Worm (Caenorhabditis elegans) whole organism, L2 larva: ENCODE data around the gene Y97E10AR.1.
A peak's percentile ranks its signal among the peaks of the same experiment; 100 is the strongest.

Experiments used
- C34F6.9 ChIP-seq: fragments of 150-350 bp; optimal IDR thresholded peaks from 2 replicates; lab custom pipeline; 2014; ENCODE audit warnings: missing biosample characterization, missing genetic modification characterization
- F13H6.1 ChIP-seq: sonication (generic microtip); optimal IDR thresholded peaks from 2 replicates; lab custom pipeline; 2016; ENCODE audit warnings: missing genetic modification characterization, missing compliant biosample characterization
- R02D3.7 ChIP-seq: fragments of 150-350 bp; optimal IDR thresholded peaks from 2 replicates; lab custom pipeline; 2014; ENCODE audit warnings: missing biosample characterization, missing genetic modification characterization
- Y55F3AM.14 ChIP-seq: fragments of 200-800 bp; sonication (Bioruptor generic); optimal IDR thresholded peaks from 2 replicates; lab custom pipeline; 2018; ENCODE audit warnings: mild to moderate bottlenecking, missing genetic modification characterization, missing compliant biosample characterization
- ZK546.5 ChIP-seq: sonication (generic microtip); optimal IDR thresholded peaks from 2 replicates; lab custom pipeline; 2017; ENCODE audit warnings: missing biosample characterization, missing genetic modification characterization
- alr-1 ChIP-seq: fragments of 150-350 bp; optimal IDR thresholded peaks from 2 replicates; lab custom pipeline; 2014; ENCODE audit warnings: missing biosample characterization, missing genetic modification characterization
- aly-2 ChIP-seq: fragments of 150-350 bp; optimal IDR thresholded peaks from 2 replicates; lab custom pipeline; 2014; ENCODE audit warnings: missing biosample characterization, missing genetic modification characterization
- ama-1 ChIP-seq: fragments of 150-350 bp; optimal IDR thresholded peaks from 2 replicates; lab custom pipeline; 2018; ENCODE audit warnings: inconsistent platforms
- blmp-1 ChIP-seq: sonication (generic microtip); optimal IDR thresholded peaks from 2 replicates; lab custom pipeline; 2017; ENCODE audit warnings: missing genetic modification characterization, mild to moderate bottlenecking, missing compliant biosample characterization, antibody characterized with exemption, moderate library complexity; ENCODE audit not compliant: insufficient read depth
- ceh-16 ChIP-seq: fragments of 150-350 bp; optimal IDR thresholded peaks from 2 replicates; lab custom pipeline; 2014; ENCODE audit warnings: missing biosample characterization, missing genetic modification characterization
- ceh-82 ChIP-seq: fragments of 150-350 bp; optimal IDR thresholded peaks from 2 replicates; lab custom pipeline; 2014; ENCODE audit warnings: missing biosample characterization, missing genetic modification characterization
- crh-2 ChIP-seq: sonication (generic microtip); optimal IDR thresholded peaks from 2 replicates; lab custom pipeline; 2017; ENCODE audit warnings: missing biosample characterization, missing genetic modification characterization
- dmd-4 ChIP-seq: sonication (generic microtip); optimal IDR thresholded peaks from 2 replicates; lab custom pipeline; 2017; ENCODE audit warnings: missing biosample characterization, missing genetic modification characterization
- egl-27 ChIP-seq: sonication (generic microtip); optimal IDR thresholded peaks from 3 replicates; lab custom pipeline; 2017; ENCODE audit warnings: missing biosample characterization, missing genetic modification reagents, missing genetic modification characterization
- elt-1 ChIP-seq: fragments of 150-350 bp; optimal IDR thresholded peaks from 2 replicates; lab custom pipeline; 2014; ENCODE audit warnings: missing biosample characterization, missing genetic modification characterization
- elt-3 ChIP-seq: sonication (generic microtip); optimal IDR thresholded peaks from 2 replicates; lab custom pipeline; 2017; ENCODE audit warnings: missing biosample characterization, missing genetic modification characterization
- fos-1 ChIP-seq: fragments of 150-350 bp; optimal IDR thresholded peaks from 2 replicates; lab custom pipeline; 2014; ENCODE audit warnings: missing biosample characterization, missing genetic modification characterization
- gmeb-1 ChIP-seq: fragments of 150-350 bp; optimal IDR thresholded peaks from 2 replicates; lab custom pipeline; 2014; ENCODE audit warnings: missing biosample characterization, missing genetic modification characterization
- lin-11 ChIP-seq: fragments of 150-350 bp; sonication (generic microtip); optimal IDR thresholded peaks from 2 replicates; lab custom pipeline; 2014; ENCODE audit warnings: missing biosample characterization, missing genetic modification characterization, inconsistent platforms, mixed read lengths
- lin-13 ChIP-seq: fragments of 150-350 bp; optimal IDR thresholded peaks from 2 replicates; lab custom pipeline; 2014; ENCODE audit warnings: missing biosample characterization, missing genetic modification reagents, missing genetic modification characterization
- lin-39 ChIP-seq: fragments of 150-350 bp; optimal IDR thresholded peaks from 2 replicates; lab custom pipeline; 2014; ENCODE audit warnings: missing biosample characterization, missing genetic modification reagents, missing genetic modification characterization
- lsy-2 ChIP-seq, 2 experiments: fragments of 150-350 bp in 1 of 2; sonication (generic microtip) in 1 of 2; optimal IDR thresholded peaks; 2 replicates each; lab custom pipeline; 2014 to 2017; ENCODE audit warnings: missing biosample characterization in 2 of 2, missing genetic modification characterization in 2 of 2
- mab-5 ChIP-seq: fragments of 150-350 bp; optimal IDR thresholded peaks from 2 replicates; lab custom pipeline; 2014; ENCODE audit warnings: missing biosample characterization, missing genetic modification characterization
- mbf-1 ChIP-seq: sonication (generic microtip); optimal IDR thresholded peaks from 2 replicates; lab custom pipeline; 2017; ENCODE audit warnings: missing biosample characterization, missing genetic modification characterization
- mdl-1 ChIP-seq, 2 experiments: fragments of 150-350 bp in 1 of 2; sonication (generic microtip) in 1 of 2; optimal IDR thresholded peaks; 2 replicates each; lab custom pipeline; 2017; ENCODE audit warnings: missing biosample characterization in 2 of 2, missing genetic modification characterization in 2 of 2
- nhr-10 ChIP-seq: sonication (generic microtip); optimal IDR thresholded peaks from 2 replicates; lab custom pipeline; 2017; ENCODE audit warnings: missing biosample characterization, missing genetic modification characterization
- nhr-11 ChIP-seq: fragments of 150-350 bp; optimal IDR thresholded peaks from 2 replicates; lab custom pipeline; 2014; ENCODE audit warnings: missing biosample characterization, missing genetic modification characterization
- nhr-12 ChIP-seq: fragments of 150-350 bp; optimal IDR thresholded peaks from 2 replicates; lab custom pipeline; 2014; ENCODE audit warnings: missing biosample characterization, missing genetic modification characterization
- nhr-129 ChIP-seq: fragments of 150-350 bp; optimal IDR thresholded peaks from 2 replicates; lab custom pipeline; 2014; ENCODE audit warnings: missing biosample characterization, missing genetic modification characterization
- nhr-21 ChIP-seq: fragments of 150-350 bp; optimal IDR thresholded peaks from 2 replicates; lab custom pipeline; 2014; ENCODE audit warnings: missing biosample characterization, missing genetic modification characterization
- nhr-23 ChIP-seq: fragments of 150-350 bp; optimal IDR thresholded peaks from 2 replicates; lab custom pipeline; 2014; ENCODE audit warnings: missing biosample characterization, missing genetic modification reagents, missing genetic modification characterization
- nhr-237 ChIP-seq: fragments of 150-350 bp; optimal IDR thresholded peaks from 2 replicates; lab custom pipeline; 2014; ENCODE audit warnings: missing biosample characterization, missing genetic modification characterization
- nhr-25 ChIP-seq: fragments of 150-350 bp; sonication (generic microtip); optimal IDR thresholded peaks from 3 replicates; lab custom pipeline; 2014; ENCODE audit warnings: missing biosample characterization, missing genetic modification characterization
- nhr-6 ChIP-seq: fragments of 150-350 bp; optimal IDR thresholded peaks from 2 replicates; lab custom pipeline; 2014; ENCODE audit warnings: missing biosample characterization, missing genetic modification characterization
- nhr-77 ChIP-seq: fragments of 150-350 bp; optimal IDR thresholded peaks from 2 replicates; lab custom pipeline; 2014; ENCODE audit warnings: missing biosample characterization, missing genetic modification characterization
- peb-1 ChIP-seq: fragments of 150-350 bp; optimal IDR thresholded peaks from 2 replicates; lab custom pipeline; 2014; ENCODE audit warnings: missing biosample characterization, missing genetic modification characterization
- sem-4 ChIP-seq: fragments of 150-350 bp; optimal IDR thresholded peaks from 2 replicates; lab custom pipeline; 2014; ENCODE audit warnings: missing biosample characterization, missing genetic modification reagents, missing genetic modification characterization
- skn-1 ChIP-seq: sonication (generic microtip); optimal IDR thresholded peaks from 2 replicates; lab custom pipeline; 2017; ENCODE audit warnings: missing biosample characterization, missing genetic modification characterization
- sma-3 ChIP-seq: sonication (generic microtip); optimal IDR thresholded peaks from 2 replicates; lab custom pipeline; 2016; ENCODE audit warnings: missing genetic modification reagents, missing genetic modification characterization, missing compliant biosample characterization
- sma-9 ChIP-seq, 2 experiments: fragments of 150-350 bp in 1 of 2; sonication (generic microtip) in 1 of 2; optimal IDR thresholded peaks; 2 replicates each; lab custom pipeline; 2014 to 2016; ENCODE audit warnings: missing genetic modification characterization in 2 of 2, mild to moderate bottlenecking in 1 of 2, missing biosample characterization in 1 of 2, missing compliant biosample characterization in 1 of 2, missing genetic modification reagents in 1 of 2, moderate library complexity in 1 of 2
- snpc-4 ChIP-seq: fragments of 150-350 bp; optimal IDR thresholded peaks from 2 replicates; lab custom pipeline; 2014; ENCODE audit warnings: missing biosample characterization, missing genetic modification characterization
- unc-39 ChIP-seq: fragments of 150-350 bp; optimal IDR thresholded peaks from 2 replicates; lab custom pipeline; 2014; ENCODE audit warnings: missing biosample characterization, missing genetic modification characterization
- unc-55 ChIP-seq: fragments of 150-350 bp; sonication (generic microtip); optimal IDR thresholded peaks from 3 replicates; lab custom pipeline; 2014; ENCODE audit warnings: missing biosample characterization, missing genetic modification reagents, missing genetic modification characterization
- unc-62 ChIP-seq: fragments of 150-350 bp; optimal IDR thresholded peaks from 2 replicates; lab custom pipeline; 2014; ENCODE audit warnings: missing biosample characterization, missing genetic modification reagents, missing genetic modification characterization
- zag-1 ChIP-seq: fragments of 150-350 bp; optimal IDR thresholded peaks from 2 replicates; lab custom pipeline; 2014; ENCODE audit warnings: missing biosample characterization, missing genetic modification characterization
- ztf-1 ChIP-seq: fragments of 200-800 bp; sonication (Bioruptor generic); conservative IDR thresholded peaks from 2 replicates; pipeline ENCODE4 v1.3.6; 2022; ENCODE audit warnings: missing genetic modification characterization, missing compliant biosample characterization
- ztf-11 ChIP-seq: sonication (generic microtip); optimal IDR thresholded peaks from 2 replicates; lab custom pipeline; 2017; ENCODE audit warnings: missing biosample characterization, missing genetic modification characterization
- ztf-4 ChIP-seq: fragments of 150-350 bp; optimal IDR thresholded peaks from 2 replicates; lab custom pipeline; 2014; ENCODE audit warnings: missing biosample characterization, missing genetic modification characterization

The Y97E10AR.1 gene

DNA sequence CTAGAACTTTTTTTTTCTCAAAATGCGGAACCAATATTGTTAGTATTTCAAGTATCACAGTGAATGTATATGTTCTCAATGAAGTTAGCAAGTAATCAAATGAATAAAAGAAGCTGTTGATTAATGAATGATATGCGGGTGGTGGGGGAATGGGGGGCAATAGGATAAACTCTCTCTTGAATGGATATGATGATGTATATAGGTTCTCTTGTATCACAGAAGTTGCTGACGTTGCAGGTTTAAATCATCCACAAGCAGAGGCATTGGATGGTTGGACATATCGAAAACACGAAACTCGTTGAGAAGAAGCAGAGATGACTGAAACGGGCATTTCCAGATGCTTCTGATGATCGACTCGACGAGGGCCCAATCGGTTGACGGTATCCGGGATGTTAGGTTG, 38.3 kb downstream of the Y97E10AR.1 start:
- TF ChIP-seq ama-1 (lab: Kevin White, UChicago) = peak; percentile 73
- no peak for TF ChIP-seq mab-5
- TF ChIP-seq F13H6.1 (tag; lab: Kevin White, UChicago) = no peak
- no peak for TF ChIP-seq mdl-1 (tag; optimal IDR thresholded peaks at IDR 0.05; lab: Kevin White, UChicago)
- no peak for TF ChIP-seq nhr-237 (tag; lab: Kevin White, UChicago)
- no peak for TF ChIP-seq lin-13 (GFP tag; lab: Kevin White, UChicago)
- peak; percentile 34 for TF ChIP-seq nhr-21 (tag; lab: Kevin White, UChicago)
- peak; percentile 5 for TF ChIP-seq sma-9 (GFP tag; optimal IDR thresholded peaks at IDR 0.05; lab: Kevin White, UChicago)
- TF ChIP-seq sma-9 (tag; optimal IDR thresholded peaks at IDR 0.05; lab: Kevin White, UChicago) = no peak

ce11 chrV:8040247-8041084, 39.2 kb downstream of the Y97E10AR.1 start:
- TF ChIP-seq nhr-21 (tag; lab: Kevin White, UChicago) (peak; percentile 93), mbf-1 (tag; lab: Kevin White, UChicago) (no peak), snpc-4 (tag; lab: Kevin White, UChicago) (no peak), lin-39 (no peak), lin-13 (GFP tag; lab: Kevin White, UChicago) (no peak), nhr-25 (tag; lab: Kevin White, UChicago) (peak; percentile 43), ZK546.5 (tag; lab: Kevin White, UChicago) (no peak), nhr-77 (no peak), mdl-1 (tag; optimal IDR thresholded peaks at IDR 0.05; lab: Kevin White, UChicago) (no peak), ztf-1 (GFP tag; lab: Robert Waterston, UW) (no peak), Y55F3AM.14 (no peak), unc-39 (tag; lab: Kevin White, UChicago) (no peak), ceh-82 (no peak), aly-2 (no peak), dmd-4 (tag; lab: Kevin White, UChicago) (no peak), sma-9 (GFP tag; optimal IDR thresholded peaks at IDR 0.05; lab: Kevin White, UChicago) (peak; percentile 79), sma-9 (tag; optimal IDR thresholded peaks at IDR 0.05; lab: Kevin White, UChicago) (no peak), unc-55 (no peak), nhr-10 (tag; lab: Kevin White, UChicago) (no peak), F13H6.1 (tag; lab: Kevin White, UChicago) (no peak), zag-1 (no peak), egl-27 (peak; percentile 33), crh-2 (tag; lab: Kevin White, UChicago) (no peak), elt-3 (tag; lab: Kevin White, UChicago) (no peak), ztf-11 (tag; lab: Kevin White, UChicago) (no peak), gmeb-1 (tag; lab: Kevin White, UChicago) (no peak), lin-11 (tag; lab: Kevin White, UChicago) (no peak), sma-3 (GFP tag; lab: Kevin White, UChicago) (peak; percentile 89), C34F6.9 (tag; lab: Kevin White, UChicago) (no peak), ceh-16 (tag; lab: Kevin White, UChicago) (peak; percentile 64), R02D3.7 (tag; lab: Kevin White, UChicago) (no peak), nhr-6 (tag; lab: Kevin White, UChicago) (no peak), sem-4 (tag; lab: Kevin White, UChicago) (peak; percentile 1), unc-62 (GFP tag; lab: Kevin White, UChicago) (no peak), alr-1 (tag; lab: Kevin White, UChicago) (no peak), ama-1 (lab: Kevin White, UChicago) (peak; percentile 94), nhr-23 (tag; lab: Kevin White, UChicago) (no peak), elt-1 (no peak), fos-1 (tag; lab: Kevin White, UChicago) (peak; percentile 55), lsy-2 (tag; optimal IDR thresholded peaks at IDR 0.05; lab: Kevin White, UChicago) (no peak), nhr-11 (tag; lab: Kevin White, UChicago) (no peak), ztf-4 (tag; lab: Kevin White, UChicago) (no peak), blmp-1 (tag; lab: Kevin White, UChicago) (peak; percentile 83), nhr-129 (tag; lab: Kevin White, UChicago) (no peak), mab-5 (no peak), skn-1 (tag; lab: Kevin White, UChicago) (no peak), peb-1 (no peak), nhr-237 (tag; lab: Kevin White, UChicago) (no peak), nhr-12 (tag; lab: Kevin White, UChicago) (no peak)
- TF ChIP-seq, all 48 proteins: peak for 10
